Fruit fly (Drosophila melanogaster) whole organism, pupa: Measurements from ENCODE around the gene betaTub65B.

Source experiments
- CG10348 ChIP-seq: fragments of 200-800 bp; sonication (Bioruptor generic); IDR thresholded peaks from 2 replicates; pipeline ENCODE4 v1.3.6; 2022; ENCODE audit warnings: missing biosample characterization, missing genetic modification characterization
- CG12605 ChIP-seq: fragments of 200-800 bp; sonication (Bioruptor generic); IDR thresholded peaks from 2 replicates; pipeline ENCODE4 v1.3.6; 2022; ENCODE audit warnings: missing biosample characterization, missing genetic modification characterization
- CG13204 ChIP-seq: fragments of 200-800 bp; sonication (Bioruptor generic); optimal IDR thresholded peaks from 2 replicates; lab custom pipeline; 2018; ENCODE audit warnings: missing biosample characterization, mild to moderate bottlenecking, missing genetic modification characterization, moderate library complexity
- CG14655 ChIP-seq: fragments of 200-800 bp; sonication (Bioruptor generic); optimal IDR thresholded peaks from 3 replicates; lab custom pipeline; 2017; ENCODE audit warnings: mild to moderate bottlenecking, missing biosample characterization, missing genetic modification reagents, missing genetic modification characterization
- CG17806 ChIP-seq: fragments of 200-800 bp; sonication (Bioruptor generic); optimal IDR thresholded peaks from 2 replicates; lab custom pipeline; 2018; ENCODE audit warnings: missing biosample characterization, mild to moderate bottlenecking, missing genetic modification characterization, moderate library complexity
- EcR ChIP-seq: fragments of 200-800 bp; sonication (Bioruptor generic); optimal IDR thresholded peaks from 3 replicates; lab custom pipeline; 2019; ENCODE audit warnings: missing biosample characterization, missing genetic modification characterization, mild to moderate bottlenecking, moderate library complexity, missing genetic modification reagents
- Ets98B ChIP-seq: fragments of 200-800 bp; sonication (Bioruptor generic); IDR thresholded peaks from 2 replicates; pipeline ENCODE4 v1.3.6; 2022; ENCODE audit warnings: missing biosample characterization, missing genetic modification characterization
- Snoo ChIP-seq: fragments of 200-800 bp; sonication (Bioruptor generic); optimal IDR thresholded peaks from 3 replicates; lab custom pipeline; 2017; ENCODE audit warnings: missing biosample characterization, mild to moderate bottlenecking, missing genetic modification characterization, inconsistent platforms

dm6 chr3L:6494928-6495806 lies 35.4 kb upstream of the betaTub65B start, which contains the start of the genes Vps8 and sfl:
- no peak for TF ChIP-seq EcR
- no peak for TF ChIP-seq CG12605
- TF ChIP-seq Ets98B, result peak; percentile 5; the same call in 1 of the 2 replicates
- no peak for TF ChIP-seq CG17806 (tag; lab: Kevin White, UChicago)
- TF ChIP-seq CG13204 (GFP tag; lab: Kevin White, UChicago), result no peak
- no peak for TF ChIP-seq CG14655 (GFP tag; lab: Kevin White, UChicago)
- TF ChIP-seq CG10348 (GFP tag; lab: Robert Waterston, UW), result no peak
- no peak for TF ChIP-seq Snoo (tag; lab: Kevin White, UChicago)
